Worm (Caenorhabditis elegans) whole organism, L2 larva: Measurements from ENCODE around the gene Y38E10A.35.

ENCODE experiments used
- ama-1 ChIP-seq: fragments of 150-350 bp; optimal IDR thresholded peaks from 2 replicates; lab custom pipeline; 2018; ENCODE audit warnings: inconsistent platforms
- mab-5 ChIP-seq: fragments of 150-350 bp; optimal IDR thresholded peaks from 2 replicates; lab custom pipeline; 2014; ENCODE audit warnings: missing biosample characterization, missing genetic modification characterization
- mbf-1 ChIP-seq: sonication (generic microtip); optimal IDR thresholded peaks from 2 replicates; lab custom pipeline; 2017; ENCODE audit warnings: missing biosample characterization, missing genetic modification characterization
- sma-9 ChIP-seq, 2 experiments: fragments of 150-350 bp in 1 of 2; sonication (generic microtip) in 1 of 2; optimal IDR thresholded peaks; 2 replicates each; lab custom pipeline; 2014 to 2016; ENCODE audit warnings: missing genetic modification characterization in 2 of 2, mild to moderate bottlenecking in 1 of 2, missing biosample characterization in 1 of 2, missing compliant biosample characterization in 1 of 2, missing genetic modification reagents in 1 of 2, moderate library complexity in 1 of 2
- unc-39 ChIP-seq: fragments of 150-350 bp; optimal IDR thresholded peaks from 2 replicates; lab custom pipeline; 2014; ENCODE audit warnings: missing biosample characterization, missing genetic modification characterization
- unc-62 ChIP-seq: fragments of 150-350 bp; optimal IDR thresholded peaks from 2 replicates; lab custom pipeline; 2014; ENCODE audit warnings: missing biosample characterization, missing genetic modification reagents, missing genetic modification characterization
- zag-1 ChIP-seq: fragments of 150-350 bp; optimal IDR thresholded peaks from 2 replicates; lab custom pipeline; 2014; ENCODE audit warnings: missing biosample characterization, missing genetic modification characterization

DNA sequence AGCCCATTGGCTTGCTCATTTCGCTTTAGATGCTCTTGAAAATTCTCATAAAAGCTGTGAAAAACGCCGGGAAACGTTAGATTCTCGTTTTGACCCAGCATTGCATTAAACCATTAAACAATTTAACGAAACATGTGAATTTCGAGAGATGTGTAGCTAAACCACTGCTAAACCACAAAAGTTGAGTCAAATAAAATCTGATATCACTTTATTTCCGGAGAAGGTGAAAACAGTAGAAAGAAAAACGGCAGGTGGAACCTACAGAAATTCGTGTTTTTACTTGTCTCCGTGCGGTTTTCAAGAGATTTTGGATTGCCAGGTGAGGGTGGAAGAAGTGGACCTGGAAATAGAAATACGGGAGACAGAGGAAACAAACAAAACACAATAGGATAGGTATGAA is 28.1 kb downstream of the Y38E10A.35 start, which contains the start of gene F49C5.9:
- TF ChIP-seq sma-9 (GFP tag; optimal IDR thresholded peaks at IDR 0.05; lab: Kevin White, UChicago), result no peak
- no peak for TF ChIP-seq sma-9 (tag; optimal IDR thresholded peaks at IDR 0.05; lab: Kevin White, UChicago)
- no peak for TF ChIP-seq unc-62 (GFP tag; lab: Kevin White, UChicago)
- TF ChIP-seq mab-5 (tag; lab: Kevin White, UChicago), result no peak
- TF ChIP-seq ama-1 (lab: Kevin White, UChicago), result no peak
- no peak for TF ChIP-seq zag-1 (tag; lab: Kevin White, UChicago)
- no peak for TF ChIP-seq unc-39 (tag; lab: Kevin White, UChicago)
- TF ChIP-seq mbf-1, result no peak
